Worm (Caenorhabditis elegans): Measurements from ENCODE around the gene nhr-271.

DNA sequence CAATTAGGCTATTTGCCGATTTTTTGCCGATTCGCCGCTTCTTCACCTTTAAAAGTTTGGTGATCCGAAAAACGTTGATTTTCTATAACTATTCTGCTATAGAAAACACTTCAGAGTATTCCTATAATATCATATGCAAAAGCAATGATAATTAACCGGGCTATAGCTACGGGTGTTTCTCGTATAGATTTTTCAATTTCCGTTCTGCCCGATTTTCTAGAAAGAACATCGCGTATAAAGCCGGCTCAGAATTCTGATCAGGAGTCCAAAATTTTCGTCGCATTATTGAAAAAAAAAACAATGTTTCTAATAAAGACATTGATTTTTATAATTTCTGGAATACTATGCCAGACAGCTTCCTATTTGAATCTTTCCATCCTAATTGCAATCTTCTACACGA is 29.6 kb downstream of the nhr-271 start, which contains the start of gene srbc-65:
- TF ChIP-seq fkh-10 (GFP tag; optimal IDR thresholded peaks at IDR 0.05) = no peak
- TF ChIP-seq ahr-1 (tag; optimal IDR thresholded peaks at IDR 0.05) = no peak
- no peak for TF ChIP-seq rnt-1 (tag; optimal IDR thresholded peaks at IDR 0.05)
- no peak for TF ChIP-seq lim-6 (tag; optimal IDR thresholded peaks at IDR 0.05)
- no peak for TF ChIP-seq F13H6.1 (tag; optimal IDR thresholded peaks at IDR 0.05)
- no peak for TF ChIP-seq zip-5 (tag; optimal IDR thresholded peaks at IDR 0.05)
- no peak for TF ChIP-seq nhr-232 (tag; optimal IDR thresholded peaks at IDR 0.05)
- TF ChIP-seq ama-1 (optimal IDR thresholded peaks at IDR 0.05) = no peak
